Fruit fly (Drosophila melanogaster) whole organism, embryonic: Measurements from ENCODE around the gene CG14253.
A peak's percentile ranks its signal among the peaks of the same experiment; 100 is the strongest.

Experiments used
- CG1024 ChIP-seq: fragments of 200-800 bp; sonication (Bioruptor generic); IDR thresholded peaks from 2 replicates; pipeline ENCODE4 v1.3.6; 2022; ENCODE audit warnings: missing biosample characterization, missing genetic modification characterization
- CG10274 ChIP-seq: fragments of 200-800 bp; sonication (Bioruptor generic); optimal IDR thresholded peaks from 3 replicates; lab custom pipeline; 2017; ENCODE audit warnings: missing biosample characterization, mild to moderate bottlenecking, missing genetic modification characterization
- CG12769 ChIP-seq: fragments of 200-800 bp; sonication (Bioruptor generic); optimal IDR thresholded peaks from 2 replicates; lab custom pipeline; 2019; ENCODE audit warnings: missing biosample characterization, mild to moderate bottlenecking, missing genetic modification characterization, moderate library complexity
- CG17186 ChIP-seq: fragments of 200-800 bp; sonication (Bioruptor generic); optimal IDR thresholded peaks from 3 replicates; lab custom pipeline; 2017; ENCODE audit warnings: missing biosample characterization, missing genetic modification reagents, missing genetic modification characterization
- CG17829 ChIP-seq: fragments of 200-800 bp; optimal IDR thresholded peaks from 2 replicates; lab custom pipeline; 2019; ENCODE audit warnings: missing biosample characterization, mild to moderate bottlenecking, missing genetic modification characterization, moderate library complexity
- CG18476 ChIP-seq: fragments of 200-800 bp; sonication (Bioruptor generic); optimal IDR thresholded peaks from 2 replicates; lab custom pipeline; 2016; ENCODE audit warnings: missing biosample characterization, mild to moderate bottlenecking, missing genetic modification characterization
- CG18619 ChIP-seq: fragments of 200-800 bp; sonication (Bioruptor generic); optimal IDR thresholded peaks from 3 replicates; lab custom pipeline; 2017; ENCODE audit warnings: missing biosample characterization, mild to moderate bottlenecking, missing genetic modification characterization
- CG32772 ChIP-seq: fragments of 200-800 bp; sonication (Bioruptor generic); IDR thresholded peaks from 2 replicates; pipeline ENCODE4 v1.3.6; 2022; ENCODE audit warnings: missing biosample characterization, missing genetic modification characterization
- CG4360 ChIP-seq: fragments of 200-800 bp; sonication (Bioruptor generic); IDR thresholded peaks from 2 replicates; pipeline ENCODE4 v1.3.6; 2022; ENCODE audit warnings: missing biosample characterization, missing genetic modification characterization
- CG4854 ChIP-seq: fragments of 200-800 bp; sonication (Bioruptor generic); optimal IDR thresholded peaks from 2 replicates; lab custom pipeline; 2016; ENCODE audit warnings: missing biosample characterization, missing genetic modification characterization, inconsistent platforms
- CG7556 ChIP-seq: fragments of 200-800 bp; sonication (Bioruptor generic); optimal IDR thresholded peaks from 2 replicates; lab custom pipeline; 2017; ENCODE audit warnings: missing biosample characterization, mild to moderate bottlenecking, missing genetic modification characterization
- CG7745 ChIP-seq: fragments of 200-800 bp; sonication (Bioruptor generic); optimal IDR thresholded peaks from 2 replicates; lab custom pipeline; 2018; ENCODE audit warnings: missing biosample characterization, mild to moderate bottlenecking, missing genetic modification characterization, moderate library complexity
- CG7928 ChIP-seq: fragments of 200-800 bp; sonication (Bioruptor generic); optimal IDR thresholded peaks from 2 replicates; lab custom pipeline; 2017; ENCODE audit warnings: missing biosample characterization, mild to moderate bottlenecking, missing genetic modification characterization
- CG8924 ChIP-seq: fragments of 200-800 bp; optimal IDR thresholded peaks from 3 replicates; lab custom pipeline; 2019; ENCODE audit warnings: missing biosample characterization, mild to moderate bottlenecking, missing genetic modification characterization, moderate library complexity
- CG8944 ChIP-seq: fragments of 200-800 bp; sonication (Bioruptor generic); optimal IDR thresholded peaks from 3 replicates; lab custom pipeline; 2016; ENCODE audit warnings: missing biosample characterization, missing genetic modification characterization
- CG9727 ChIP-seq: fragments of 200-800 bp; sonication (Bioruptor generic); optimal IDR thresholded peaks from 3 replicates; lab custom pipeline; 2017; ENCODE audit warnings: missing biosample characterization, mild to moderate bottlenecking, missing genetic modification characterization
- CG9817 ChIP-seq: fragments of 200-800 bp; sonication (Bioruptor generic); optimal IDR thresholded peaks from 2 replicates; lab custom pipeline; 2018; ENCODE audit warnings: missing biosample characterization, mild to moderate bottlenecking, missing genetic modification characterization, moderate library complexity
- CrebB ChIP-seq: fragments of 200-800 bp; sonication (Bioruptor generic); optimal IDR thresholded peaks from 3 replicates; lab custom pipeline; 2018; ENCODE audit warnings: missing biosample characterization, mild to moderate bottlenecking, missing genetic modification characterization
- Doc3 ChIP-seq: fragments of 200-800 bp; sonication (Bioruptor generic); IDR thresholded peaks from 3 replicates; pipeline ENCODE4 v1.3.6; 2022; ENCODE audit warnings: missing biosample characterization, missing genetic modification characterization; ENCODE audit not compliant: partially characterized antibody
- Fer2 ChIP-seq: fragments of 200-800 bp; sonication (Bioruptor generic); optimal IDR thresholded peaks from 2 replicates; lab custom pipeline; 2018; ENCODE audit warnings: missing biosample characterization, mild to moderate bottlenecking, missing genetic modification characterization, moderate library complexity
- H15 ChIP-seq: fragments of 200-800 bp; sonication (Bioruptor generic); IDR thresholded peaks from 3 replicates; pipeline ENCODE4 v1.3.6; 2022; ENCODE audit warnings: missing biosample characterization, missing genetic modification characterization
- HLH4C ChIP-seq: fragments of 200-800 bp; sonication (Bioruptor generic); IDR thresholded peaks from 3 replicates; pipeline ENCODE4 v1.3.6; 2022; ENCODE audit warnings: missing biosample characterization, missing genetic modification characterization; ENCODE audit not compliant: partially characterized antibody
- Meics ChIP-seq: fragments of 200-800 bp; sonication (Bioruptor generic); optimal IDR thresholded peaks from 2 replicates; lab custom pipeline; 2017; ENCODE audit warnings: missing biosample characterization, mild to moderate bottlenecking, missing genetic modification characterization
- Optix ChIP-seq: fragments of 200-800 bp; sonication (Bioruptor generic); IDR thresholded peaks from 3 replicates; pipeline ENCODE4 v1.3.6; 2022; ENCODE audit warnings: missing biosample characterization, missing genetic modification characterization
- Rfx ChIP-seq: fragments of 200-800 bp; sonication (Bioruptor generic); IDR thresholded peaks from 2 replicates; pipeline ENCODE4 v1.3.6; 2022; ENCODE audit warnings: missing biosample characterization, missing genetic modification characterization
- Vsx1 ChIP-seq: fragments of 200-800 bp; sonication (Bioruptor generic); optimal IDR thresholded peaks from 2 replicates; lab custom pipeline; 2017; ENCODE audit warnings: missing biosample characterization, mild to moderate bottlenecking, missing genetic modification characterization, missing genetic modification reagents
- ab ChIP-seq: fragments of 200-800 bp; sonication (Bioruptor generic); optimal IDR thresholded peaks from 2 replicates; lab custom pipeline; 2016; ENCODE audit warnings: missing biosample characterization, missing genetic modification characterization
- abd-A ChIP-seq: fragments of 200-800 bp; sonication (Bioruptor generic); optimal IDR thresholded peaks from 3 replicates; lab custom pipeline; 2019; ENCODE audit warnings: missing biosample characterization, mild to moderate bottlenecking, missing genetic modification characterization, moderate library complexity
- br ChIP-seq: fragments of >200 bp; optimal IDR thresholded peaks from 2 replicates; lab custom pipeline; 2017
- croc ChIP-seq: fragments of 200-800 bp; sonication (Bioruptor generic); conservative IDR thresholded peaks from 3 replicates; pipeline ENCODE4 v1.3.6; 2022; ENCODE audit warnings: missing biosample characterization, missing genetic modification characterization
- dimm ChIP-seq: fragments of 200-800 bp; sonication (Bioruptor generic); IDR thresholded peaks from 2 replicates; pipeline ENCODE4 v1.3.6; 2022; ENCODE audit warnings: missing biosample characterization, missing genetic modification characterization
- dm ChIP-seq: fragments of 200-800 bp; sonication (Bioruptor generic); optimal IDR thresholded peaks from 3 replicates; lab custom pipeline; 2016; ENCODE audit warnings: missing biosample characterization, missing genetic modification characterization
- dmrt11E ChIP-seq: fragments of 200-800 bp; sonication (Bioruptor generic); optimal IDR thresholded peaks from 3 replicates; lab custom pipeline; 2018; ENCODE audit warnings: missing biosample characterization, mild to moderate bottlenecking, missing genetic modification characterization, moderate library complexity
- dmrt99B ChIP-seq: fragments of 200-800 bp; sonication (Bioruptor generic); optimal IDR thresholded peaks from 2 replicates; lab custom pipeline; 2018; ENCODE audit warnings: missing biosample characterization, mild to moderate bottlenecking, missing genetic modification characterization, moderate library complexity
- fd102C ChIP-seq: fragments of 200-800 bp; sonication (Bioruptor generic); optimal IDR thresholded peaks from 2 replicates; lab custom pipeline; 2018; ENCODE audit warnings: missing biosample characterization, mild to moderate bottlenecking, missing genetic modification characterization, moderate library complexity
- gsb-n ChIP-seq: fragments of 200-800 bp; sonication (Bioruptor generic); optimal IDR thresholded peaks from 3 replicates; lab custom pipeline; 2018; ENCODE audit warnings: missing biosample characterization, mild to moderate bottlenecking, missing genetic modification characterization
- ind ChIP-seq: fragments of 200-800 bp; sonication (Bioruptor generic); optimal IDR thresholded peaks from 3 replicates; lab custom pipeline; 2016; ENCODE audit warnings: missing biosample characterization, missing genetic modification characterization
- kay ChIP-seq: fragments of 200-800 bp; sonication (Bioruptor generic); optimal IDR thresholded peaks from 2 replicates; lab custom pipeline; 2016; ENCODE audit warnings: missing biosample characterization, missing genetic modification characterization
- lbe ChIP-seq: fragments of 200-800 bp; sonication (Bioruptor generic); optimal IDR thresholded peaks from 2 replicates; lab custom pipeline; 2016; ENCODE audit warnings: missing biosample characterization, mild to moderate bottlenecking, missing genetic modification characterization
- oc ChIP-seq: fragments of 200-800 bp; sonication (Bioruptor generic); optimal IDR thresholded peaks from 2 replicates; lab custom pipeline; 2018; ENCODE audit warnings: missing biosample characterization, mild to moderate bottlenecking, missing genetic modification characterization, moderate library complexity
- rib ChIP-seq: fragments of 200-800 bp; sonication (Bioruptor generic); IDR thresholded peaks from 2 replicates; pipeline ENCODE4 v1.3.6; 2022; ENCODE audit warnings: missing biosample characterization, missing genetic modification characterization
- sens-2 ChIP-seq: fragments of 200-800 bp; sonication (Bioruptor generic); IDR thresholded peaks from 2 replicates; pipeline ENCODE4 v1.3.6; 2022; ENCODE audit warnings: missing biosample characterization, missing genetic modification characterization
- sr ChIP-seq: fragments of 200-800 bp; sonication (Bioruptor generic); IDR thresholded peaks from 3 replicates; pipeline ENCODE4 v1.3.6; 2022; ENCODE audit warnings: missing biosample characterization, missing genetic modification characterization
- ssp ChIP-seq: fragments of 200-800 bp; sonication (Bioruptor generic); IDR thresholded peaks from 2 replicates; pipeline ENCODE4 v1.3.6; 2022; ENCODE audit warnings: missing biosample characterization, missing genetic modification characterization
- tio ChIP-seq: fragments of 200-800 bp; sonication (Bioruptor generic); optimal IDR thresholded peaks from 2 replicates; lab custom pipeline; 2017; ENCODE audit warnings: missing biosample characterization, missing genetic modification characterization, inconsistent platforms
- toy ChIP-seq: fragments of 200-800 bp; sonication (Bioruptor generic); IDR thresholded peaks from 2 replicates; pipeline ENCODE4 v1.3.6; 2022; ENCODE audit warnings: missing biosample characterization, missing genetic modification characterization
- trh ChIP-seq: fragments of 200-800 bp; sonication (Bioruptor generic); optimal IDR thresholded peaks from 2 replicates; lab custom pipeline; 2016; ENCODE audit warnings: missing biosample characterization, missing genetic modification characterization
- ttk ChIP-seq: fragments of 200-800 bp; sonication (Bioruptor generic); IDR thresholded peaks from 2 replicates; pipeline ENCODE4 v2.1.2; 2022; ENCODE audit warnings: missing biosample characterization, missing genetic modification characterization
- vvl ChIP-seq: fragments of 200-800 bp; sonication (Bioruptor generic); IDR thresholded peaks from 2 replicates; pipeline ENCODE4 v1.3.6; 2022; ENCODE audit warnings: missing biosample characterization, missing genetic modification characterization
- wor ChIP-seq: fragments of 200-800 bp; sonication (Bioruptor generic); IDR thresholded peaks from 2 replicates; pipeline ENCODE4 v1.3.6; 2022; ENCODE audit warnings: missing biosample characterization, missing genetic modification characterization

CG14253 gene

dm6 chr3R:26936501-26936900 lies 41.8 kb upstream of the CG14253 start:
- peak; percentile 54; the same call in 1 of the 2 replicates for TF ChIP-seq vvl
- peak; percentile 12 for TF ChIP-seq oc (tag; lab: Kevin White, UChicago)
- peak; percentile 52; the same call in 1 of the 3 replicates for TF ChIP-seq sr (GFP tag; lab: Robert Waterston, UW)
- TF ChIP-seq tio (GFP tag; lab: Kevin White, UChicago), result no peak
- TF ChIP-seq abd-A (tag; lab: Kevin White, UChicago), result peak; percentile 14
- peak; percentile 5 for TF ChIP-seq gsb-n (tag; lab: Kevin White, UChicago)
- no peak for TF ChIP-seq CG32772 (GFP tag; lab: Robert Waterston, UW)
- TF ChIP-seq CG12769, result peak; percentile 22
- no peak for TF ChIP-seq Optix (GFP tag; lab: Robert Waterston, UW)

- TF ChIP-seq br (lab: Kevin White, UChicago) (no peak), toy (GFP tag; lab: Robert Waterston, UW) (no peak), CG9817 (tag; lab: Kevin White, UChicago) (no peak), CrebB (no peak), rib (no peak), ind (GFP tag; lab: Kevin White, UChicago) (peak; percentile 60), sens-2 (GFP tag; lab: Robert Waterston, UW) (no peak), CG17186 (no peak), CG32772 (GFP tag; lab: Robert Waterston, UW) (no peak), Meics (GFP tag; lab: Kevin White, UChicago) (peak; percentile 60), CG8924 (tag; lab: Kevin White, UChicago) (peak; percentile 35), dimm (no peak), dmrt99B (tag; lab: Kevin White, UChicago) (peak; percentile 75), fd102C (GFP tag; lab: Kevin White, UChicago) (no peak), ssp (GFP tag; lab: Robert Waterston, UW) (0 out of 2 replicates have a peak, but pooled peaks have one; percentile 22), CG7928 (peak; percentile 7), trh (GFP tag; lab: Kevin White, UChicago) (no peak), gsb-n (tag; lab: Kevin White, UChicago) (no peak), dmrt11E (no peak), HLH4C (no peak), CG18619 (peak; percentile 7), ab (GFP tag; lab: Kevin White, UChicago) (no peak), CG9727 (peak; percentile 44), ttk (GFP tag; lab: Robert Waterston, UW) (no peak), wor (GFP tag; lab: Robert Waterston, UW) (0 out of 2 replicates have a peak, but pooled peaks have one; percentile 22), Doc3 (GFP tag; lab: Robert Waterston, UW) (no peak), CG4360 (GFP tag; lab: Robert Waterston, UW) (no peak), kay (GFP tag; lab: Kevin White, UChicago) (no peak), CG7745 (tag; lab: Kevin White, UChicago) (no peak), lbe (GFP tag; lab: Kevin White, UChicago) (no peak), CG4854 (peak; percentile 18), CG17829 (tag; lab: Kevin White, UChicago) (peak; percentile 32), CG7556 (GFP tag; lab: Kevin White, UChicago) (peak; percentile 16), CG18476 (GFP tag; lab: Kevin White, UChicago) (no peak), H15 (GFP tag; lab: Robert Waterston, UW) (no peak), Rfx (GFP tag; lab: Robert Waterston, UW) (no peak), CG10274 (GFP tag; lab: Kevin White, UChicago) (peak; percentile 23), CG1024 (GFP tag; lab: Robert Waterston, UW) (0 out of 2 replicates have a peak, but pooled peaks have one; percentile 4), Vsx1 (GFP tag; lab: Kevin White, UChicago) (no peak), CG8944 (GFP tag; lab: Kevin White, UChicago) (peak; percentile 12), Fer2 (tag; lab: Kevin White, UChicago) (no peak), croc (GFP tag; lab: Robert Waterston, UW) (no peak; the same call in 2 of the 3 replicates), dm (GFP tag; lab: Kevin White, UChicago) (no peak)
These were observed 40.9 kb upstream of the CG14253 start for dm6 chr3R:26937423-26937822.
